Worm (Caenorhabditis elegans) whole organism, late embryonic: ENCODE measurements around the gene srlf-9.
A peak's percentile ranks its signal among the peaks of the same experiment; 100 is the strongest.

Experiments
- C08G9.2 ChIP-seq: sonication (generic microtip); optimal IDR thresholded peaks from 2 replicates; lab custom pipeline; 2016; ENCODE audit warnings: mild to moderate bottlenecking, missing genetic modification characterization, moderate library complexity, missing compliant biosample characterization
- F13H6.1 ChIP-seq: sonication (generic microtip); optimal IDR thresholded peaks from 2 replicates; lab custom pipeline; 2016; ENCODE audit warnings: missing genetic modification characterization, missing compliant biosample characterization
- K02D7.2 ChIP-seq: sonication (generic microtip); optimal IDR thresholded peaks from 2 replicates; lab custom pipeline; 2017; ENCODE audit warnings: mild to moderate bottlenecking, missing genetic modification characterization, missing compliant biosample characterization
- T23F11.4 ChIP-seq: fragments of 200-800 bp; sonication (Bioruptor generic); optimal IDR thresholded peaks from 2 replicates; lab custom pipeline; 2018; ENCODE audit warnings: mild to moderate bottlenecking, missing genetic modification characterization, missing compliant biosample characterization
- Y22D7AL.16 ChIP-seq: sonication (generic microtip); optimal IDR thresholded peaks from 2 replicates; lab custom pipeline; 2016; ENCODE audit warnings: missing genetic modification characterization, missing compliant biosample characterization
- ahr-1 ChIP-seq: sonication (generic microtip); optimal IDR thresholded peaks from 2 replicates; lab custom pipeline; 2016; ENCODE audit warnings: missing genetic modification characterization, missing compliant biosample characterization
- ceh-2 ChIP-seq: sonication (generic microtip); optimal IDR thresholded peaks from 2 replicates; lab custom pipeline; 2016; ENCODE audit warnings: missing genotype, missing genetic modification characterization, missing compliant biosample characterization
- ceh-22 ChIP-seq: sonication (generic microtip); optimal IDR thresholded peaks from 2 replicates; lab custom pipeline; 2017; ENCODE audit warnings: missing biosample characterization, missing genetic modification characterization
- ceh-24 ChIP-seq: sonication (generic microtip); optimal IDR thresholded peaks from 2 replicates; lab custom pipeline; 2016; ENCODE audit warnings: mild to moderate bottlenecking, missing genetic modification characterization, missing compliant biosample characterization
- ceh-31 ChIP-seq: sonication (generic microtip); optimal IDR thresholded peaks from 2 replicates; lab custom pipeline; 2016; ENCODE audit warnings: missing genetic modification characterization, missing compliant biosample characterization
- ceh-45 ChIP-seq: fragments of 200-800 bp; sonication (Bioruptor generic); IDR thresholded peaks from 2 replicates; pipeline ENCODE4 v1.3.6; 2022; ENCODE audit warnings: missing genetic modification reagents, missing genetic modification characterization, missing compliant biosample characterization
- ceh-9 ChIP-seq: sonication (generic microtip); optimal IDR thresholded peaks from 2 replicates; lab custom pipeline; 2016; ENCODE audit warnings: mild to moderate bottlenecking, missing genetic modification characterization, inconsistent platforms, missing compliant biosample characterization
- dmd-4 ChIP-seq: sonication (generic microtip); optimal IDR thresholded peaks from 2 replicates; lab custom pipeline; 2016; ENCODE audit warnings: borderline replicate concordance, missing genetic modification characterization, missing compliant biosample characterization
- dve-1 ChIP-seq: sonication (generic microtip); optimal IDR thresholded peaks from 2 replicates; lab custom pipeline; 2017; ENCODE audit warnings: antibody characterized with exemption, mild to moderate bottlenecking, missing genetic modification characterization, missing compliant biosample characterization
- elt-2 ChIP-seq: sonication (generic microtip); optimal IDR thresholded peaks from 2 replicates; lab custom pipeline; 2016; ENCODE audit warnings: missing genetic modification reagents, missing genetic modification characterization, missing compliant biosample characterization
- elt-4 ChIP-seq: sonication (generic microtip); optimal IDR thresholded peaks from 2 replicates; lab custom pipeline; 2016; ENCODE audit warnings: missing genetic modification characterization, missing compliant biosample characterization
- eyg-1 ChIP-seq: sonication (generic microtip); optimal IDR thresholded peaks from 2 replicates; lab custom pipeline; 2016; ENCODE audit warnings: missing genotype, missing genetic modification characterization, missing compliant biosample characterization
- fkh-6 ChIP-seq: sonication (generic microtip); optimal IDR thresholded peaks from 2 replicates; lab custom pipeline; 2016; ENCODE audit warnings: missing genetic modification characterization, missing compliant biosample characterization
- hlh-15 ChIP-seq: sonication (generic microtip); optimal IDR thresholded peaks from 2 replicates; lab custom pipeline; 2016; ENCODE audit warnings: missing genetic modification characterization, missing compliant biosample characterization
- hlh-30 ChIP-seq: sonication (generic microtip); optimal IDR thresholded peaks from 2 replicates; lab custom pipeline; 2017; ENCODE audit warnings: antibody characterized with exemption, missing genetic modification characterization, missing compliant biosample characterization; ENCODE audit not compliant: insufficient read depth
- hlh-6 ChIP-seq: sonication (generic microtip); optimal IDR thresholded peaks from 2 replicates; lab custom pipeline; 2016; ENCODE audit warnings: missing genotype, missing genetic modification characterization, missing compliant biosample characterization
- lim-6 ChIP-seq: sonication (generic microtip); optimal IDR thresholded peaks from 2 replicates; lab custom pipeline; 2016; ENCODE audit warnings: missing genetic modification characterization, missing compliant biosample characterization
- lin-11 ChIP-seq: fragments of 200-800 bp; sonication (Bioruptor generic); optimal IDR thresholded peaks from 2 replicates; lab custom pipeline; 2018; ENCODE audit warnings: mild to moderate bottlenecking, missing genetic modification characterization, missing compliant biosample characterization
- mec-3 ChIP-seq: sonication (generic microtip); optimal IDR thresholded peaks from 2 replicates; lab custom pipeline; 2016; ENCODE audit warnings: borderline replicate concordance, missing genetic modification characterization, missing compliant biosample characterization
- nfya-1 ChIP-seq: sonication (generic microtip); optimal IDR thresholded peaks from 2 replicates; lab custom pipeline; 2017; ENCODE audit warnings: missing genetic modification characterization, mild to moderate bottlenecking, missing compliant biosample characterization, antibody characterized with exemption, moderate library complexity
- nhr-11 ChIP-seq: fragments of 150-350 bp; optimal IDR thresholded peaks from 2 replicates; lab custom pipeline; 2014; ENCODE audit warnings: missing biosample characterization, missing genetic modification characterization
- nhr-232 ChIP-seq: sonication (generic microtip); optimal IDR thresholded peaks from 2 replicates; lab custom pipeline; 2016; ENCODE audit warnings: missing genetic modification characterization, missing compliant biosample characterization
- pha-2 ChIP-seq: sonication (generic microtip); optimal IDR thresholded peaks from 2 replicates; lab custom pipeline; 2017; ENCODE audit warnings: mild to moderate bottlenecking, missing genetic modification characterization, missing compliant biosample characterization
- pha-4 ChIP-seq: fragments of 150-350 bp; optimal IDR thresholded peaks from 2 replicates; lab custom pipeline; 2018; ENCODE audit warnings: missing biosample characterization, missing genetic modification reagents, missing genetic modification characterization
- ref-2 ChIP-seq: sonication (generic microtip); optimal IDR thresholded peaks from 2 replicates; lab custom pipeline; 2016; ENCODE audit warnings: missing genetic modification characterization, missing compliant biosample characterization
- rnt-1 ChIP-seq: sonication (generic microtip); optimal IDR thresholded peaks from 2 replicates; lab custom pipeline; 2016; ENCODE audit warnings: missing genetic modification characterization, missing compliant biosample characterization
- sox-2 ChIP-seq: fragments of 200-800 bp; sonication (Bioruptor generic); IDR thresholded peaks from 2 replicates; pipeline ENCODE4 v1.3.6; 2022; ENCODE audit warnings: missing genetic modification reagents, missing genetic modification characterization, missing compliant biosample characterization
- syd-9 ChIP-seq: sonication (generic microtip); optimal IDR thresholded peaks from 2 replicates; lab custom pipeline; 2016; ENCODE audit warnings: mild to moderate bottlenecking, missing genetic modification characterization, moderate library complexity, missing compliant biosample characterization
- tbx-2 ChIP-seq: sonication (generic microtip); optimal IDR thresholded peaks from 2 replicates; lab custom pipeline; 2016; ENCODE audit warnings: missing genetic modification characterization, missing compliant biosample characterization
- tbx-7 ChIP-seq: sonication (generic microtip); optimal IDR thresholded peaks from 2 replicates; lab custom pipeline; 2016; ENCODE audit warnings: missing genotype, missing genetic modification characterization, missing compliant biosample characterization
- ttx-3 ChIP-seq: sonication (generic microtip); optimal IDR thresholded peaks from 2 replicates; lab custom pipeline; 2016; ENCODE audit warnings: missing genetic modification reagents, missing genetic modification characterization, missing compliant biosample characterization
- unc-3 ChIP-seq, 2 experiments: fragments of 200-800 bp in 1 of 2; sonication (Bioruptor generic) in 1 of 2; sonication (generic microtip) in 1 of 2; conservative IDR thresholded peaks in 1 of 2; optimal IDR thresholded peaks in 1 of 2; 2 replicates each; pipeline versions ENCODE4 v1.3.6 to Lab custom; 2016 to 2022; ENCODE audit warnings: missing compliant biosample characterization in 2 of 2, missing genetic modification characterization in 2 of 2, missing genetic modification reagents in 1 of 2
- unc-42 ChIP-seq: sonication (generic microtip); optimal IDR thresholded peaks from 2 replicates; lab custom pipeline; 2016; ENCODE audit warnings: missing genotype, missing genetic modification characterization, missing compliant biosample characterization
- unc-86 ChIP-seq: sonication (generic microtip); optimal IDR thresholded peaks from 2 replicates; lab custom pipeline; 2016; ENCODE audit warnings: missing genetic modification characterization, missing compliant biosample characterization
- zip-5 ChIP-seq: sonication (generic microtip); optimal IDR thresholded peaks from 2 replicates; lab custom pipeline; 2016; ENCODE audit warnings: missing genetic modification characterization, missing compliant biosample characterization
- ztf-16 ChIP-seq: sonication (generic microtip); optimal IDR thresholded peaks from 2 replicates; lab custom pipeline; 2017; ENCODE audit warnings: missing genetic modification characterization, missing compliant biosample characterization

srlf-9 gene

DNA sequence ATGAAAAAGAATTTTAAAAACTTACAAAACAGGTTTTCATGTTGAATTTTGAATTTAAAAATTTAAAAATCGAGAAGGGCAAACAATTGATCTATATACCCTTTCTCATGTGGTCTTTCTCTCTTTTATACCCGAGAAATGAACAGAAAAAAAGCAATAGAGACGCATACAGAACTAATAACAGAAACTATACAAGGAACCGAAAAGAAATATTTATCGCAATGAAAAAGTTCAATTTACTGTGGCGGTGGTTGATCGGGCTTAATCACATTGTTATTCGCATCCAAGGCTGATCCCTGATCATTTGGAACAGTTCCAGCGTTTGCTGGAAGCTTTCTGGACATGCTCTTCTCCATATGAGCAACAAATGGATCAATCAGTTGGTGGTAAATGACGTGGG is 23.3 kb downstream of the srlf-9 start, which contains the start of gene T03F6.10:
Gene T03F6.10, minus strand, starts transcription at position 101 of the 400 bp plus-strand sequence.
- no peak for TF ChIP-seq syd-9 (tag; lab: Kevin White, UChicago)
- TF ChIP-seq unc-3 (GFP tag; conservative IDR thresholded peaks at IDR 0.05; lab: Robert Waterston, UW): no peak
- no peak for TF ChIP-seq unc-3 (tag; optimal IDR thresholded peaks at IDR 0.05; lab: Kevin White, UChicago)
- no peak for TF ChIP-seq nhr-232
- no peak for TF ChIP-seq pha-4 (tag; lab: Kevin White, UChicago)
- TF ChIP-seq ceh-9 (tag; lab: Kevin White, UChicago): no peak
- TF ChIP-seq ceh-24 (tag; lab: Kevin White, UChicago): no peak
- TF ChIP-seq mec-3 (tag; lab: Kevin White, UChicago): no peak

DNA sequence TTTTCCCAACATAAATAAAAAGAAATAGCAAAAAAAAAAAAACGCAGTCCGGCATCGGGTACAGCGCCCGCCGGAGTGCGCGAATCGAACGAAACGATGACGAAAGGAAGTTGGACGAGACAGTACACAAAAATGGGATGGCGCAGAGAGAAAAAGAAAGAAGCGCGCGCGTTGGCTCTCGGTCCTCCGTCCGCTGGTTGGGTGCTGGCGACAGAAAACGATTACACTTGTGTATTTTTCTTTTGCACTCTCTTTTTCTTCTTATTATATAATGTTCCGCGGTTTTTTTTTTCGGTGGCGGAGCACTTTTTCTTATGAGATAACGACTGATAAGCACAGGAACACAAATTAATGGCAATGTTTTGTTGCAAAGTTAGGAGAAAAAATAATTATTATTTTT is 24.3 kb downstream of the srlf-9 start:
- TF ChIP-seq eyg-1 (tag; lab: Kevin White, UChicago) (no peak), T23F11.4 (no peak), unc-3 (GFP tag; conservative IDR thresholded peaks at IDR 0.05; lab: Robert Waterston, UW) (no peak), unc-3 (tag; optimal IDR thresholded peaks at IDR 0.05; lab: Kevin White, UChicago) (no peak), pha-4 (tag; lab: Kevin White, UChicago) (no peak), F13H6.1 (tag; lab: Kevin White, UChicago) (no peak), ceh-31 (tag; lab: Kevin White, UChicago) (peak; percentile 15), nfya-1 (peak; percentile 83), pha-2 (tag; lab: Kevin White, UChicago) (no peak), elt-2 (tag; lab: Kevin White, UChicago) (peak; percentile 25), elt-4 (tag; lab: Kevin White, UChicago) (no peak), nhr-11 (tag; lab: Kevin White, UChicago) (no peak), Y22D7AL.16 (tag; lab: Kevin White, UChicago) (no peak), dve-1 (no peak), unc-42 (peak; percentile 9)

DNA sequence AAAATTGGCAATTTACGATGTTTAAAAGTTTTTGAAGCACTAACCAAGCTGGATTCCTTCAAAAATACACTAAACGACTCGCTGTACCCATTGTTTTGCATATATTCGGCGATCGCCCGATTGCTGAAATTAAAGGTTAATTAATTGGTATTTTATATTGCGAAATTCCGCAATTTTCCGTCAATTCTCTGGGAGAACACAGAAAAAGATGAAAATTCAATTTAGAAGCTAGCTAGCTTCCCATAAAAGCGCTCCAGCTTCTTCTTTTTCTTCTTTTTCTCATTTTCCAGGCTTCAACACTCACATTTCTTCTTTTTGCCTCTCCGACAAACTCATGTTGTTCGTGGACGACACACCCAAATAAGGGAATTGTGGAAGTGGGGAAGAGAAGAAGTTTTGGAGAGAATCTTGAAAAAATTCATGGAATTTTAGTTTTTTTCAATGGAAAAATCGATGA is 25.2 kb downstream of the srlf-9 start, which contains the start of gene lis-1:
Gene lis-1, minus strand, starts transcription at position 407 of the 457 bp plus-strand sequence.
- TF ChIP-seq ceh-31 (tag; lab: Kevin White, UChicago) (peak; percentile 12), ref-2 (tag; lab: Kevin White, UChicago) (no peak), unc-42 (peak; percentile 83)

DNA sequence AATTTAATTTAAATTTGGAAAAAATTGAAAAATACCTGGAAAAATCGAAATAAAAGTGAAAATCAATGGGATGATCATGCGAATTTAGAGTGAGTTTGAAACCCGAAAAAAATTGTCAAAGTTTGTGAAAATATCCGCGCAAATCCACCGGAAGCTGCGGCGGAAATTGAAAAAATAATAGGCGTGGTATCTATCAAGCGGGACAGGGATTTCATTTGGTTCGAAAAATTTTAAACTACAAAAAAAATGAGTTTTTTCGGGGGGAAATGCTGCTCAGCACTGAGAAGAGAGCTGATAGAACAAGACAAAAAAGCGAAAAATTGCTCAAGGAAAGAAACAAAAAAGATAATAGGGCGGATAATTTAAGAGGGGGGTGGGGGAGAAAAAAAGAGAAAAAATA is 30.6 kb downstream of the srlf-9 start, which contains the start of gene T03F6.9:
Gene T03F6.9, minus strand, starts transcription at position 101 of the 400 bp plus-strand sequence.
- TF ChIP-seq ahr-1 (tag; lab: Kevin White, UChicago): no peak
- TF ChIP-seq ceh-45 (GFP tag; lab: Robert Waterston, UW): no peak
- no peak for TF ChIP-seq pha-4 (tag; lab: Kevin White, UChicago)
- no peak for TF ChIP-seq ztf-16 (tag; lab: Kevin White, UChicago)
- TF ChIP-seq ttx-3 (tag; lab: Kevin White, UChicago): no peak
- TF ChIP-seq unc-3 (GFP tag; conservative IDR thresholded peaks at IDR 0.05; lab: Robert Waterston, UW): no peak
- no peak for TF ChIP-seq unc-3 (tag; optimal IDR thresholded peaks at IDR 0.05; lab: Kevin White, UChicago)
- no peak for TF ChIP-seq Y22D7AL.16 (tag; lab: Kevin White, UChicago)
- no peak for TF ChIP-seq hlh-15 (tag; lab: Kevin White, UChicago)
- no peak for TF ChIP-seq lin-11 (tag; lab: Kevin White, UChicago)
- no peak for TF ChIP-seq dmd-4
- TF ChIP-seq lim-6 (tag; lab: Kevin White, UChicago): no peak
- no peak for TF ChIP-seq eyg-1 (tag; lab: Kevin White, UChicago)
- TF ChIP-seq rnt-1 (tag; lab: Kevin White, UChicago): no peak
- no peak for TF ChIP-seq unc-42

DNA sequence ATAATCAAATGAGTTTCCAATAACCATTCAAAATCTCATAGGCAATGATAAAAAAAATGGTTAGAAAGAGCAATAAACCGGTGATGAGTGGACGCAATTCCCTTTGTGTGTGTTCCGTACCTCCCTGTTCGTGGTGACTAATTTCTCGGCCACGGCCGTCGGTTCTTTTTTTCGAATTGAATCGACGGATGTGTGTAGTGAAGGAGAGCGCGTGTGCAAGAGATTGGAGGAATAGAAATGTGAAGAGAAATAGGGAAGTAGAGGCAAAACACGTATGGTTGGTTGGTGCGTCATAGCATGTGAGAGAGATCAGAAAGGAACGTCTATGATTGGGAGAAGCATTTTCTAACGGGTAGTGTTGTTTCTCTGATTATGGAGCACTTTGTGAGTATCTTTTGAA is 41.7 kb downstream of the srlf-9 start:
- TF ChIP-seq ref-2 (tag; lab: Kevin White, UChicago) (peak; percentile 35), dmd-4 (no peak), rnt-1 (tag; lab: Kevin White, UChicago) (peak; percentile 48), lim-6 (tag; lab: Kevin White, UChicago) (no peak), ceh-2 (peak; percentile 61), zip-5 (tag; lab: Kevin White, UChicago) (no peak), K02D7.2 (tag; lab: Kevin White, UChicago) (no peak), nfya-1 (peak; percentile 71), ceh-31 (tag; lab: Kevin White, UChicago) (peak; percentile 84), C08G9.2 (peak; percentile 38), sox-2 (GFP tag; lab: Robert Waterston, UW) (no peak), F13H6.1 (tag; lab: Kevin White, UChicago) (peak; percentile 23), tbx-2 (peak; percentile 68), elt-2 (tag; lab: Kevin White, UChicago) (no peak), Y22D7AL.16 (tag; lab: Kevin White, UChicago) (no peak), eyg-1 (tag; lab: Kevin White, UChicago) (no peak), ceh-22 (tag; lab: Kevin White, UChicago) (no peak), hlh-6 (tag; lab: Kevin White, UChicago) (no peak), hlh-30 (tag; lab: Kevin White, UChicago) (peak; percentile 67), unc-86 (tag; lab: Kevin White, UChicago) (no peak), fkh-6 (tag; lab: Kevin White, UChicago) (peak; percentile 18), tbx-7 (tag; lab: Kevin White, UChicago) (no peak)
